Worm (Caenorhabditis elegans) whole organism, L4 larva: Measurements from ENCODE around the gene zgpa-1.

Experiments
- F10B5.3 ChIP-seq: sonication (generic microtip); optimal IDR thresholded peaks from 2 replicates; lab custom pipeline; 2016; ENCODE audit warnings: mild to moderate bottlenecking, missing genetic modification characterization, missing compliant biosample characterization
- F37D6.2 ChIP-seq: sonication (generic microtip); optimal IDR thresholded peaks from 2 replicates; lab custom pipeline; 2016; ENCODE audit warnings: mild to moderate bottlenecking, missing genetic modification characterization, missing compliant biosample characterization
- ces-1 ChIP-seq: fragments of 150-350 bp; sonication (generic microtip); optimal IDR thresholded peaks from 4 replicates; lab custom pipeline; 2014; ENCODE audit warnings: missing biosample characterization, missing genetic modification reagents, missing genetic modification characterization
- dve-1 ChIP-seq: sonication (generic microtip); optimal IDR thresholded peaks from 2 replicates; lab custom pipeline; 2017; ENCODE audit warnings: antibody characterized with exemption, mild to moderate bottlenecking, missing genetic modification characterization, missing compliant biosample characterization; ENCODE audit not compliant: insufficient read depth
- egl-27 ChIP-seq: sonication (generic microtip); optimal IDR thresholded peaks from 3 replicates; lab custom pipeline; 2017; ENCODE audit warnings: missing biosample characterization, missing genetic modification reagents, missing genetic modification characterization
- hif-1 ChIP-seq, 2 experiments: sonication (generic microtip); optimal IDR thresholded peaks; 2 replicates each; lab custom pipeline; 2016 to 2017; ENCODE audit warnings: missing compliant biosample characterization in 2 of 2, missing genetic modification characterization in 2 of 2, missing genetic modification reagents in 2 of 2, missing genotype in 2 of 2, mild to moderate bottlenecking in 1 of 2
- jun-1 ChIP-seq: fragments of 150-350 bp; optimal IDR thresholded peaks from 2 replicates; lab custom pipeline; 2014; ENCODE audit warnings: missing biosample characterization, missing genetic modification reagents, missing genetic modification characterization
- lin-29 ChIP-seq: fragments of 200-800 bp; sonication (Bioruptor generic); IDR thresholded peaks from 2 replicates; pipeline ENCODE4 v1.3.6; 2022; ENCODE audit warnings: missing genetic modification reagents, missing genetic modification characterization, missing compliant biosample characterization
- madf-9 ChIP-seq: fragments of 200-800 bp; sonication (Bioruptor generic); conservative IDR thresholded peaks from 2 replicates; pipeline ENCODE4 v1.3.6; 2022; ENCODE audit warnings: missing genetic modification reagents, missing genetic modification characterization, missing compliant biosample characterization
- nhr-111 ChIP-seq: fragments of 200-800 bp; sonication (Bioruptor generic); optimal IDR thresholded peaks from 2 replicates; lab custom pipeline; 2018; ENCODE audit warnings: mild to moderate bottlenecking, missing genetic modification characterization, missing compliant biosample characterization
- nhr-28 ChIP-seq: fragments of 150-350 bp; optimal IDR thresholded peaks from 2 replicates; lab custom pipeline; 2014; ENCODE audit warnings: missing biosample characterization, missing genetic modification characterization
- nhr-76 ChIP-seq: fragments of 150-350 bp; optimal IDR thresholded peaks from 2 replicates; lab custom pipeline; 2014; ENCODE audit warnings: missing biosample characterization, missing genetic modification characterization
- unc-130 ChIP-seq: sonication (generic microtip); optimal IDR thresholded peaks from 2 replicates; lab custom pipeline; 2016; ENCODE audit warnings: missing genetic modification reagents, missing genetic modification characterization, missing compliant biosample characterization

DNA sequence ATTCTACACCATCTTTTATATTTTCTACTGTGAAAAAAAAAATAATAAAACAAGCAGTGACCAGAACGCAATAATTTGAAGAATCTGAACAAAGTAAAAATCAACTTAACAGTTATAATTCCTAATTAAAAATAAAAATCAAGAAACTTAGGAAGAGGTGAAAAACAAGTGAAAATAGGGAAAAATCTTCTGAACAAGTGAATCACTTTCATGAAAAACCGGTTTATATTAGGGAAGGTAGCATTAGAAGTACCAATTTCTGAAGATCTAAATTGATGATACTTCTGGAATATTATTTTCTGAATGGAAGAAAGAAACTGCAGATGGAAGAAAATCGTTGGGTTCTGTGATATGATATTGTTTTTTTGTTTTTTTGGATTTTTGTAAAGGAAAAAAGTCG is 23.9 kb upstream of the zgpa-1 start:
- TF ChIP-seq F10B5.3 (tag; lab: Kevin White, UChicago) (no peak), dve-1 (tag; lab: Kevin White, UChicago) (no peak), lin-29 (GFP tag; lab: Robert Waterston, UW) (no peak), nhr-76 (no peak), nhr-28 (tag; lab: Kevin White, UChicago) (no peak), nhr-111 (GFP tag; lab: Kevin White, UChicago) (no peak), hif-1 (tag; optimal IDR thresholded peaks at IDR 0.05; lab: Kevin White, UChicago) (no peak), egl-27 (tag; lab: Kevin White, UChicago) (no peak), madf-9 (GFP tag; lab: Robert Waterston, UW) (no peak), unc-130 (GFP tag; lab: Kevin White, UChicago) (no peak), F37D6.2 (tag; lab: Kevin White, UChicago) (no peak), jun-1 (tag; lab: Kevin White, UChicago) (no peak), ces-1 (GFP tag; lab: Kevin White, UChicago) (no peak)
